Fruit fly (Drosophila melanogaster) whole organism, embryonic: ENCODE measurements around the gene CG42465.

ENCODE experiments used
- Adf1 ChIP-seq: fragments of 200-800 bp; sonication (Bioruptor generic); IDR thresholded peaks from 2 replicates; pipeline ENCODE4 v1.3.6; 2022; ENCODE audit warnings: missing biosample characterization, missing genetic modification characterization
- Bdp1 ChIP-seq: fragments of 200-800 bp; sonication (Bioruptor generic); optimal IDR thresholded peaks from 3 replicates; lab custom pipeline; 2016; ENCODE audit warnings: missing biosample characterization, missing genetic modification characterization
- Bgb ChIP-seq: fragments of 200-800 bp; sonication (Bioruptor generic); IDR thresholded peaks from 2 replicates; pipeline ENCODE4 v1.3.6; 2022; ENCODE audit warnings: missing biosample characterization, missing genetic modification characterization; ENCODE audit not compliant: partially characterized antibody
- Bteb2 ChIP-seq: fragments of 200-800 bp; sonication (Bioruptor generic); optimal IDR thresholded peaks from 2 replicates; lab custom pipeline; 2016; ENCODE audit warnings: missing biosample characterization, missing genetic modification characterization
- C15 ChIP-seq: fragments of 200-800 bp; sonication (Bioruptor generic); IDR thresholded peaks from 3 replicates; pipeline ENCODE4 v1.3.6; 2022; ENCODE audit warnings: missing biosample characterization, missing genetic modification characterization
- CG10321 ChIP-seq: fragments of 200-800 bp; sonication (Bioruptor generic); IDR thresholded peaks from 2 replicates; pipeline ENCODE4 v1.3.6; 2022; ENCODE audit warnings: missing biosample characterization, missing genetic modification characterization
- CG10979 ChIP-seq: fragments of 200-800 bp; sonication (Bioruptor generic); optimal IDR thresholded peaks from 2 replicates; lab custom pipeline; 2018; ENCODE audit warnings: missing biosample characterization, mild to moderate bottlenecking, missing genetic modification characterization, moderate library complexity
- CG12942 ChIP-seq: fragments of 200-800 bp; sonication (Bioruptor generic); optimal IDR thresholded peaks from 3 replicates; lab custom pipeline; 2016; ENCODE audit warnings: missing biosample characterization, missing genetic modification characterization
- CG13287 ChIP-seq: fragments of 200-800 bp; sonication (Bioruptor generic); IDR thresholded peaks from 2 replicates; pipeline ENCODE4 v1.3.6; 2022; ENCODE audit warnings: missing biosample characterization, missing genetic modification characterization; ENCODE audit not compliant: partially characterized antibody
- CG2129 ChIP-seq: fragments of 200-800 bp; sonication (Bioruptor generic); IDR thresholded peaks from 2 replicates; pipeline ENCODE4 v1.3.6; 2022; ENCODE audit warnings: missing biosample characterization, missing genetic modification characterization; ENCODE audit not compliant: partially characterized antibody
- CG2199 ChIP-seq: fragments of 200-800 bp; sonication (Bioruptor generic); IDR thresholded peaks from 3 replicates; pipeline ENCODE4 v1.3.6; 2022; ENCODE audit warnings: missing biosample characterization, missing genetic modification characterization
- CG3163 ChIP-seq: fragments of 200-800 bp; sonication (Bioruptor generic); optimal IDR thresholded peaks from 3 replicates; lab custom pipeline; 2016; ENCODE audit warnings: missing biosample characterization, missing genetic modification characterization
- CG32767 ChIP-seq: fragments of 200-800 bp; sonication (Bioruptor generic); IDR thresholded peaks from 2 replicates; pipeline ENCODE4 v1.3.6; 2022; ENCODE audit warnings: missing biosample characterization, missing genetic modification characterization
- CG32772 ChIP-seq: fragments of 200-800 bp; sonication (Bioruptor generic); IDR thresholded peaks from 2 replicates; pipeline ENCODE4 v1.3.6; 2022; ENCODE audit warnings: missing biosample characterization, missing genetic modification characterization
- CG42726 ChIP-seq: fragments of 200-800 bp; sonication (Bioruptor generic); IDR thresholded peaks from 2 replicates; pipeline ENCODE4 v1.3.6; 2022; ENCODE audit warnings: missing biosample characterization, missing genetic modification characterization; ENCODE audit not compliant: partially characterized antibody
- CG4730 ChIP-seq: fragments of 200-800 bp; sonication (Bioruptor generic); IDR thresholded peaks from 2 replicates; pipeline ENCODE4 v1.3.6; 2022; ENCODE audit warnings: missing biosample characterization, missing genetic modification characterization
- CG4854 ChIP-seq: fragments of 200-800 bp; sonication (Bioruptor generic); optimal IDR thresholded peaks from 2 replicates; lab custom pipeline; 2016; ENCODE audit warnings: missing biosample characterization, missing genetic modification characterization, inconsistent platforms
- CG6791 ChIP-seq: fragments of 200-800 bp; sonication (Bioruptor generic); IDR thresholded peaks from 3 replicates; pipeline ENCODE4 v1.3.6; 2022; ENCODE audit warnings: missing biosample characterization, missing genetic modification characterization; ENCODE audit not compliant: partially characterized antibody
- CG7839 ChIP-seq: fragments of 200-800 bp; sonication (Bioruptor generic); optimal IDR thresholded peaks from 3 replicates; lab custom pipeline; 2018; ENCODE audit warnings: missing biosample characterization, mild to moderate bottlenecking, missing genetic modification characterization, moderate library complexity
- CG7987 ChIP-seq: fragments of 200-800 bp; sonication (Bioruptor generic); optimal IDR thresholded peaks from 2 replicates; lab custom pipeline; 2018; ENCODE audit warnings: missing biosample characterization, mild to moderate bottlenecking, missing genetic modification characterization, moderate library complexity
- CG8478 ChIP-seq: fragments of >200 bp; optimal IDR thresholded peaks from 2 replicates; lab custom pipeline; 2018
- CHES-1-like ChIP-seq: fragments of 200-800 bp; sonication (Bioruptor generic); optimal IDR thresholded peaks from 2 replicates; lab custom pipeline; 2016; ENCODE audit warnings: missing biosample characterization, missing genetic modification characterization
- Dip2 ChIP-seq: fragments of 200-800 bp; sonication (Bioruptor generic); IDR thresholded peaks from 2 replicates; pipeline ENCODE4 v1.3.6; 2022; ENCODE audit warnings: missing biosample characterization, missing genetic modification characterization
- ERR ChIP-seq: fragments of 200-800 bp; sonication (Bioruptor generic); optimal IDR thresholded peaks from 2 replicates; lab custom pipeline; 2016; ENCODE audit warnings: missing biosample characterization, missing genetic modification characterization
- Ets65A ChIP-seq: fragments of 200-800 bp; sonication (Bioruptor generic); peaks from one replicate; lab custom pipeline; 2016; ENCODE audit warnings: missing biosample characterization, missing genetic modification characterization
- Fer3 ChIP-seq: fragments of 200-800 bp; sonication (Bioruptor generic); optimal IDR thresholded peaks from 2 replicates; lab custom pipeline; 2018; ENCODE audit warnings: missing biosample characterization, mild to moderate bottlenecking, missing genetic modification characterization, moderate library complexity
- H15 ChIP-seq: fragments of 200-800 bp; sonication (Bioruptor generic); IDR thresholded peaks from 3 replicates; pipeline ENCODE4 v1.3.6; 2022; ENCODE audit warnings: missing biosample characterization, missing genetic modification characterization
- HLH4C ChIP-seq: fragments of 200-800 bp; sonication (Bioruptor generic); IDR thresholded peaks from 3 replicates; pipeline ENCODE4 v1.3.6; 2022; ENCODE audit warnings: missing biosample characterization, missing genetic modification characterization; ENCODE audit not compliant: partially characterized antibody
- Jarid2 ChIP-seq: fragments of 200-800 bp; sonication (Bioruptor generic); optimal IDR thresholded peaks from 3 replicates; lab custom pipeline; 2017; ENCODE audit warnings: mild to moderate bottlenecking, missing biosample characterization, missing genetic modification reagents, missing genetic modification characterization
- Nf-YB ChIP-seq: fragments of 200-800 bp; sonication (Bioruptor generic); optimal IDR thresholded peaks from 3 replicates; lab custom pipeline; 2019; ENCODE audit warnings: missing biosample characterization, mild to moderate bottlenecking, missing genetic modification characterization, moderate library complexity
- Ptx1 ChIP-seq: fragments of 200-800 bp; sonication (Bioruptor generic); IDR thresholded peaks from 2 replicates; pipeline ENCODE4 v1.3.6; 2022; ENCODE audit warnings: missing biosample characterization, missing genetic modification characterization
- Trl ChIP-seq, 3 experiments: fragments of >200 bp in 2 of 3; fragments of 200-800 bp in 1 of 3; sonication (Bioruptor generic) in 1 of 3; optimal IDR thresholded peaks; 2 replicates in 1 of 3; 3 replicates in 2 of 3; lab custom pipeline; 2016 to 2017; ENCODE audit warnings: missing biosample characterization in 1 of 3, missing genetic modification characterization in 1 of 3
- Xbp1 ChIP-seq: fragments of 200-800 bp; sonication (Bioruptor generic); optimal IDR thresholded peaks from 3 replicates; lab custom pipeline; 2016; ENCODE audit warnings: missing biosample characterization, mild to moderate bottlenecking, missing genetic modification characterization
- ato ChIP-seq: fragments of 200-800 bp; sonication (Bioruptor generic); IDR thresholded peaks from 2 replicates; pipeline ENCODE4 v1.3.6; 2022; ENCODE audit warnings: missing biosample characterization, missing genetic modification characterization; ENCODE audit not compliant: partially characterized antibody
- bcd ChIP-seq: fragments of 200-800 bp; sonication (Bioruptor generic); optimal IDR thresholded peaks from 2 replicates; lab custom pipeline; 2017; ENCODE audit warnings: missing biosample characterization, mild to moderate bottlenecking, missing genetic modification characterization
- cg ChIP-seq: fragments of 200-800 bp; sonication (Bioruptor generic); optimal IDR thresholded peaks from 3 replicates; lab custom pipeline; 2019; ENCODE audit warnings: missing biosample characterization, mild to moderate bottlenecking, missing genetic modification characterization, moderate library complexity
- crol ChIP-seq: fragments of 200-800 bp; sonication (Bioruptor generic); IDR thresholded peaks from 2 replicates; pipeline ENCODE4 v1.3.6; 2022; ENCODE audit warnings: missing biosample characterization, missing genetic modification characterization
- ems ChIP-seq: fragments of 200-800 bp; sonication (Bioruptor generic); optimal IDR thresholded peaks from 3 replicates; lab custom pipeline; 2016; ENCODE audit warnings: missing biosample characterization, missing genetic modification characterization
- kay ChIP-seq: fragments of 200-800 bp; sonication (Bioruptor generic); optimal IDR thresholded peaks from 2 replicates; lab custom pipeline; 2016; ENCODE audit warnings: missing biosample characterization, missing genetic modification characterization
- nmo ChIP-seq: fragments of 200-800 bp; sonication (Bioruptor generic); optimal IDR thresholded peaks from 2 replicates; lab custom pipeline; 2018; ENCODE audit warnings: missing biosample characterization, mild to moderate bottlenecking, missing genetic modification characterization, moderate library complexity
- p53 ChIP-seq: fragments of 200-800 bp; sonication (Bioruptor generic); optimal IDR thresholded peaks from 2 replicates; lab custom pipeline; 2016; ENCODE audit warnings: missing biosample characterization, missing genetic modification characterization
- pb ChIP-seq: fragments of 200-800 bp; sonication (Bioruptor generic); optimal IDR thresholded peaks from 3 replicates; lab custom pipeline; 2016; ENCODE audit warnings: missing biosample characterization, missing genetic modification characterization
- phol ChIP-seq: fragments of 200-800 bp; sonication (Bioruptor generic); optimal IDR thresholded peaks from 3 replicates; lab custom pipeline; 2018; ENCODE audit warnings: missing biosample characterization, mild to moderate bottlenecking, missing genetic modification characterization, moderate library complexity
- schlank ChIP-seq: fragments of 200-800 bp; sonication (Bioruptor generic); optimal IDR thresholded peaks from 2 replicates; lab custom pipeline; 2018; ENCODE audit warnings: missing biosample characterization, mild to moderate bottlenecking, missing genetic modification characterization
- ssp ChIP-seq: fragments of 200-800 bp; sonication (Bioruptor generic); IDR thresholded peaks from 2 replicates; pipeline ENCODE4 v1.3.6; 2022; ENCODE audit warnings: missing biosample characterization, missing genetic modification characterization
- tin ChIP-seq: fragments of 200-800 bp; sonication (Bioruptor generic); optimal IDR thresholded peaks from 3 replicates; lab custom pipeline; 2016; ENCODE audit warnings: missing biosample characterization, missing genetic modification characterization
- yki ChIP-seq: fragments of >200 bp; optimal IDR thresholded peaks from 3 replicates; lab custom pipeline; 2018
- zfh1 ChIP-seq: fragments of 200-800 bp; sonication (Bioruptor generic); IDR thresholded peaks from 3 replicates; pipeline ENCODE4 v1.3.6; 2022; ENCODE audit warnings: missing biosample characterization, missing genetic modification characterization

Gene CG42465

dm6 chr2L:3657349-3658142 is 42.4 kb upstream of the CG42465 start (continued):
- TF ChIP-seq ssp (GFP tag; lab: Robert Waterston, UW) (peak; percentile 36; the same call in 1 of the 2 replicates), zfh1 (GFP tag; lab: Robert Waterston, UW) (peak; percentile 46; the same call in 2 of the 3 replicates), CG32772 (GFP tag; lab: Robert Waterston, UW) (peak; percentile 67), CG12942 (GFP tag; lab: Kevin White, UChicago) (peak; percentile 31), CG32767 (GFP tag; lab: Robert Waterston, UW) (peak; percentile 80), Ets65A (peak; percentile 93), pb (no peak), kay (peak; percentile 54), p53 (GFP tag; lab: Kevin White, UChicago) (peak; percentile 51), CG10979 (peak; percentile 33), bcd (GFP tag; lab: Kevin White, UChicago) (peak; percentile 50), CG7839 (peak; percentile 50), schlank (no peak), Trl (optimal IDR thresholded peaks at IDR 0.05; lab: Kevin White, UChicago) (peak; percentile 48 to 60), Trl (GFP tag; optimal IDR thresholded peaks at IDR 0.05; lab: Kevin White, UChicago) (peak; percentile 74), CG42726 (GFP tag; lab: Robert Waterston, UW) (peak; percentile 90), CHES-1-like (GFP tag; lab: Kevin White, UChicago) (peak; percentile 6), Bteb2 (peak; percentile 33), CG3163 (peak; percentile 89), tin (GFP tag; lab: Kevin White, UChicago) (peak; percentile 55), CG4854 (GFP tag; lab: Kevin White, UChicago) (peak; percentile 67), H15 (GFP tag; lab: Robert Waterston, UW) (peak; percentile 35; the same call in 1 of the 3 replicates), CG4730 (GFP tag; lab: Robert Waterston, UW) (peak; percentile 38; the same call in 1 of the 2 replicates), CG7987 (GFP tag; lab: Kevin White, UChicago) (peak; percentile 75), Dip2 (GFP tag; lab: Robert Waterston, UW) (peak; percentile 36; the same call in 1 of the 2 replicates), Ptx1 (GFP tag; lab: Robert Waterston, UW) (peak; percentile 53), ERR (GFP tag; lab: Kevin White, UChicago) (peak; percentile 36), Bdp1 (GFP tag; lab: Kevin White, UChicago) (no peak), Fer3 (tag; lab: Kevin White, UChicago) (peak; percentile 27), Xbp1 (GFP tag; lab: Kevin White, UChicago) (peak; percentile 77), C15 (GFP tag; lab: Robert Waterston, UW) (no peak)

dm6 chr2L:3662307-3662795 is 37.6 kb upstream of the CG42465 start, which contains the start of gene Drgx:
Drgx (plus strand) TSS chr2L:3662745.
- TF ChIP-seq CG10321 (GFP tag; lab: Robert Waterston, UW) (peak; percentile 93), CG2129 (GFP tag; lab: Robert Waterston, UW) (no peak), crol (GFP tag; lab: Robert Waterston, UW) (peak; percentile 94), cg (GFP tag; lab: Kevin White, UChicago) (peak; percentile 11), phol (tag; lab: Kevin White, UChicago) (peak; percentile 9), CG13287 (peak; percentile 31; the same call in 1 of the 2 replicates), HLH4C (GFP tag; lab: Robert Waterston, UW) (no peak), ato (GFP tag; lab: Robert Waterston, UW) (0 out of 2 replicates have a peak, but pooled peaks have one; percentile 12), yki (lab: Kevin White, UChicago) (no peak), CG6791 (0 out of 3 replicates have a peak, but pooled peaks have one; percentile 39), CG32767 (GFP tag; lab: Robert Waterston, UW) (0 out of 2 replicates have a peak, but pooled peaks have one; percentile 19), Trl (optimal IDR thresholded peaks at IDR 0.05; lab: Kevin White, UChicago) (peak; percentile 37 to 58), Trl (GFP tag; optimal IDR thresholded peaks at IDR 0.05; lab: Kevin White, UChicago) (no peak), Adf1 (peak; percentile 96), Bgb (GFP tag; lab: Robert Waterston, UW) (peak; percentile 13; the same call in 1 of the 2 replicates), nmo (GFP tag; lab: Kevin White, UChicago) (peak; percentile 9), ems (GFP tag; lab: Kevin White, UChicago) (no peak), CG2199 (GFP tag; lab: Robert Waterston, UW) (no peak), CG8478 (lab: Kevin White, UChicago) (peak; percentile 87), Nf-YB (GFP tag; lab: Kevin White, UChicago) (peak; percentile 98), Jarid2 (peak; percentile 59)
